Worm (Caenorhabditis elegans) whole organism, L4/young adult: ENCODE data around the gene clec-57.

ENCODE experiments used
- W03F9.2 ChIP-seq: fragments of 150-350 bp; optimal IDR thresholded peaks from 2 replicates; lab custom pipeline; 2014; ENCODE audit warnings: missing biosample characterization, missing genetic modification characterization
- dao-5 ChIP-seq: sonication (generic microtip); optimal IDR thresholded peaks from 2 replicates; lab custom pipeline; 2016; ENCODE audit warnings: missing genotype, missing genetic modification characterization, moderate library complexity, missing compliant biosample characterization
- him-1 ChIP-seq: sonication (generic microtip); optimal IDR thresholded peaks from 2 replicates; lab custom pipeline; 2016; ENCODE audit warnings: missing genotype, missing genetic modification reagents, missing genetic modification characterization, missing compliant biosample characterization

DNA sequence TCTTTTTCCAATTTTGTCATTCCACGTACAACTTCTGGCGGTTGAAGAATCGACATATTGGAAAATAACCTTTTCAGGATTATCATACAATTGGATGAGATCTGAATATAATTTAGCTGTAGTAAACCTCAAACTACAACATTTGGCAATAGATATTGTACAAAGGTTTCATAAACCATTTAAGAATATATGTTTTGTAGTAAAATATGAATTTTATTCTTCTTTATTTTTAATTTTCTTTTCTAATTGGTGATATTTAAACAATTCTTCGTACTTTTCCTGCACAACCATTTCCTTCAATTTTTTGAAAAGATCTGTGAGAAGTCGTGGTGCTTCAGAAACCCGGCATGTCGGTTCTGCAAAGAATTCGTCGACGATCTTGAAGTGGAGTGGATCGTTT lies 52.0 kb downstream of the clec-57 start, which contains the start of gene C53A5.17:
- no peak for TF ChIP-seq him-1 (tag; lab: Kevin White, UChicago)
- no peak for TF ChIP-seq dao-5
- no peak for TF ChIP-seq W03F9.2
